ENCODE assay signal across 2 fruit fly cellular contexts in the genomic region with DNA sequence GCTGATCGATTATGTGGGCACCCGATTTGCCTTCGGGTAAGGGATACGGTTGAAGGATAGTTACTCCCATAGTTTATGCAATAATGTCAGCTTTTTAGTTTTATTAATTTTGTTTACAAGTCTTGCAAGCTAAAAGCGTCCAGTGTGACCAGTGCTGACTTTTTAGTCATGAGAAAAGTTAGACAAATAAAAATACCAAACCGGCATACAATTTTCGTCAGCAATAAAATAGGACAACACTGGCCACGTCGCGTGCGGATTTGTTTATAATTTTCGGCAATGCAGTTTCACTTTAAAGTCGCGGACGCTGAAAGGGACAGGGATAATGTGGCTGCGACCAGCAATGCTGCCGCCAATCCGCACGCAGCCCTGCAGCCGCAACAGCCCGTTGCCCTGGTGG.
TF ChIP-seq lines count a peak whose summit lies in the region.

A gene (minus strand): TSS at position 157 of the 400 bp plus-strand sequence.
A gene (plus strand): TSS at position 204 of the 400 bp plus-strand sequence.

- TF ChIP-seq CTCF in whole organism, embryonic (GFP tag; optimal IDR thresholded peaks at IDR 0.05; lab: Kevin White, UChicago): no peak

TF ChIP-seq in whole organism, adult, 20 proteins besides CTCF, POLR2A, EP300 and RAD21:
- no peak for TF ChIP-seq CG1620 (GFP tag; optimal IDR thresholded peaks at IDR 0.05; lab: Kevin White, UChicago)
- TF ChIP-seq Crg-1 (GFP tag; optimal IDR thresholded peaks at IDR 0.05; lab: Kevin White, UChicago): no peak
- no peak for TF ChIP-seq CG11617 (GFP tag; optimal IDR thresholded peaks at IDR 0.05; lab: Kevin White, UChicago)
- peak; percentile 37 for TF ChIP-seq bab1 (GFP tag; optimal IDR thresholded peaks at IDR 0.05; lab: Kevin White, UChicago)
- peak; percentile 83 for TF ChIP-seq Mnt (GFP tag; optimal IDR thresholded peaks at IDR 0.05; lab: Kevin White, UChicago)
- no peak for TF ChIP-seq CG7101 (tag; optimal IDR thresholded peaks at IDR 0.05; lab: Kevin White, UChicago)
- TF ChIP-seq Clk (GFP tag; optimal IDR thresholded peaks at IDR 0.05; lab: Kevin White, UChicago): no peak

TF ChIP-seq in whole organism, embryonic, 481 proteins besides CTCF, POLR2A, EP300 and RAD21:
- no peak for TF ChIP-seq CG17361 (GFP tag; IDR thresholded peaks at IDR 0.05; lab: Robert Waterston, UW)
- TF ChIP-seq ci (GFP tag; IDR thresholded peaks at IDR 0.05; lab: Robert Waterston, UW): no peak
- TF ChIP-seq CG15073 (GFP tag; optimal IDR thresholded peaks at IDR 0.05; lab: Kevin White, UChicago): no peak
- TF ChIP-seq Dek (tag; optimal IDR thresholded peaks at IDR 0.05; lab: Kevin White, UChicago): no peak
- no peak for TF ChIP-seq exex (tag; optimal IDR thresholded peaks at IDR 0.05; lab: Kevin White, UChicago)
- TF ChIP-seq chinmo (GFP tag; IDR thresholded peaks at IDR 0.05; lab: Robert Waterston, UW; ENCODE audit: partially characterized antibody): 0 out of 4 replicates have a peak, but pooled peaks have one; percentile 77
- TF ChIP-seq CG34422 (GFP tag; IDR thresholded peaks at IDR 0.05; lab: Robert Waterston, UW): peak; percentile 50; the same call in 1 of the 3 replicates
- peak; percentile 17; the same call in 1 of the 3 replicates for TF ChIP-seq row (GFP tag; IDR thresholded peaks at IDR 0.05; lab: Robert Waterston, UW)
- peak; percentile 7 for TF ChIP-seq Ets97D (GFP tag; optimal IDR thresholded peaks at IDR 0.05; lab: Kevin White, UChicago)
- no peak for TF ChIP-seq CG17186 (GFP tag; optimal IDR thresholded peaks at IDR 0.05; lab: Kevin White, UChicago)
- TF ChIP-seq lola (GFP tag; optimal IDR thresholded peaks at IDR 0.05; lab: Kevin White, UChicago): no peak
- TF ChIP-seq pho (GFP tag; optimal IDR thresholded peaks at IDR 0.05; lab: Kevin White, UChicago): no peak
- TF ChIP-seq Trl (optimal IDR thresholded peaks at IDR 0.05; lab: Kevin White, UChicago): no peak
- TF ChIP-seq Trl (GFP tag; optimal IDR thresholded peaks at IDR 0.05; lab: Kevin White, UChicago): no peak
- TF ChIP-seq CG4617 (GFP tag; optimal IDR thresholded peaks at IDR 0.05; lab: Kevin White, UChicago; ENCODE audit: borderline replicate concordance): peak; percentile 49
- peak; percentile 71 for TF ChIP-seq pzg (GFP tag; optimal IDR thresholded peaks at IDR 0.05; lab: Kevin White, UChicago)
- no peak for TF ChIP-seq CG7357 (GFP tag; IDR thresholded peaks at IDR 0.05; lab: Robert Waterston, UW)
- TF ChIP-seq CG9797 (GFP tag; optimal IDR thresholded peaks at IDR 0.05; lab: Kevin White, UChicago): peak; percentile 73
- TF ChIP-seq CG6791 (GFP tag; IDR thresholded peaks at IDR 0.05; lab: Robert Waterston, UW; ENCODE audit: partially characterized antibody): peak; percentile 52
- peak; percentile 28 for TF ChIP-seq BEAF-32 (GFP tag; optimal IDR thresholded peaks at IDR 0.05; lab: Kevin White, UChicago)
- peak; percentile 29 for TF ChIP-seq CG12659 (GFP tag; optimal IDR thresholded peaks at IDR 0.05; lab: Kevin White, UChicago)
- no peak for TF ChIP-seq Mrtf (GFP tag; IDR thresholded peaks at IDR 0.05; lab: Robert Waterston, UW)
- 0 out of 3 replicates have a peak, but pooled peaks have one; percentile 59 for TF ChIP-seq Opbp (GFP tag; IDR thresholded peaks at IDR 0.05; lab: Robert Waterston, UW; ENCODE audit: partially characterized antibody)
- TF ChIP-seq HmgZ (tag; optimal IDR thresholded peaks at IDR 0.05; lab: Kevin White, UChicago): peak; percentile 47
- no peak for TF ChIP-seq Eip74EF (GFP tag; optimal IDR thresholded peaks at IDR 0.05; lab: Kevin White, UChicago)
- peak; percentile 17 for TF ChIP-seq Dp (GFP tag; optimal IDR thresholded peaks at IDR 0.05; lab: Kevin White, UChicago)
- TF ChIP-seq MESR4 (GFP tag; optimal IDR thresholded peaks at IDR 0.05; lab: Kevin White, UChicago): peak; percentile 29
- TF ChIP-seq dimm (GFP tag; IDR thresholded peaks at IDR 0.05; lab: Robert Waterston, UW): no peak
- peak; percentile 43 for TF ChIP-seq zf30C (GFP tag; optimal IDR thresholded peaks at IDR 0.05; lab: Kevin White, UChicago)
- peak; percentile 15 for TF ChIP-seq CG10979 (tag; optimal IDR thresholded peaks at IDR 0.05; lab: Kevin White, UChicago)
- TF ChIP-seq CG8924 (tag; optimal IDR thresholded peaks at IDR 0.05; lab: Kevin White, UChicago): peak; percentile 12
- TF ChIP-seq Sin3A (optimal IDR thresholded peaks at IDR 0.05; lab: Kevin White, UChicago): peak; percentile 51
- no peak for TF ChIP-seq CG2129 (GFP tag; IDR thresholded peaks at IDR 0.05; lab: Robert Waterston, UW; ENCODE audit: partially characterized antibody)
- TF ChIP-seq Adf1 (GFP tag; IDR thresholded peaks at IDR 0.05; lab: Robert Waterston, UW): no peak
- TF ChIP-seq CHES-1-like (GFP tag; optimal IDR thresholded peaks at IDR 0.05; lab: Kevin White, UChicago): peak; percentile 71
- TF ChIP-seq bbx (GFP tag; IDR thresholded peaks at IDR 0.05; lab: Robert Waterston, UW; ENCODE audit: partially characterized antibody): peak; percentile 29; the same call in 1 of the 2 replicates
- peak; percentile 0 for TF ChIP-seq CG13624 (GFP tag; optimal IDR thresholded peaks at IDR 0.05; lab: Kevin White, UChicago)
- peak; percentile 86 for TF ChIP-seq stwl (tag; optimal IDR thresholded peaks at IDR 0.05; lab: Kevin White, UChicago)
- TF ChIP-seq MBD-R2 (GFP tag; IDR thresholded peaks at IDR 0.05; lab: Robert Waterston, UW): peak; percentile 94
- no peak for TF ChIP-seq CG4360 (GFP tag; IDR thresholded peaks at IDR 0.05; lab: Robert Waterston, UW)
- no peak for TF ChIP-seq Bgb (GFP tag; IDR thresholded peaks at IDR 0.05; lab: Robert Waterston, UW; ENCODE audit: partially characterized antibody)
- no peak for TF ChIP-seq Meics (GFP tag; optimal IDR thresholded peaks at IDR 0.05; lab: Kevin White, UChicago)
- no peak for TF ChIP-seq Dip3 (GFP tag; optimal IDR thresholded peaks at IDR 0.05; lab: Kevin White, UChicago)
- peak in 1 of 2 experiments; percentile 62 for TF ChIP-seq crp (GFP tag; optimal IDR thresholded peaks at IDR 0.05; lab: Kevin White, UChicago)
- TF ChIP-seq sima (GFP tag; optimal IDR thresholded peaks at IDR 0.05; lab: Kevin White, UChicago): no peak
- no peak for TF ChIP-seq her (GFP tag; optimal IDR thresholded peaks at IDR 0.05; lab: Kevin White, UChicago)
- no peak for TF ChIP-seq disco-r (GFP tag; optimal IDR thresholded peaks at IDR 0.05; lab: Kevin White, UChicago)
- TF ChIP-seq CG14710 (tag; optimal IDR thresholded peaks at IDR 0.05; lab: Kevin White, UChicago): peak; percentile 99
- peak; percentile 81 for TF ChIP-seq gfzf (GFP tag; optimal IDR thresholded peaks at IDR 0.05; lab: Kevin White, UChicago)
- TF ChIP-seq CG13287 (GFP tag; IDR thresholded peaks at IDR 0.05; lab: Robert Waterston, UW; ENCODE audit: partially characterized antibody): peak; percentile 63; the same call in 1 of the 2 replicates
- peak; percentile 65 for TF ChIP-seq YL-1 (GFP tag; optimal IDR thresholded peaks at IDR 0.05; lab: Kevin White, UChicago)
- 0 out of 3 replicates have a peak, but pooled peaks have one; percentile 29 for TF ChIP-seq CG34224 (GFP tag; IDR thresholded peaks at IDR 0.05; lab: Robert Waterston, UW; ENCODE audit: partially characterized antibody)
- no peak for TF ChIP-seq Hmr (GFP tag; optimal IDR thresholded peaks at IDR 0.05; lab: Kevin White, UChicago)
- TF ChIP-seq Elba2 (GFP tag; optimal IDR thresholded peaks at IDR 0.05; lab: Kevin White, UChicago): no peak
TF ChIP-seq in whole organism, embryonic: peak in this region for 29.
